Worm (Caenorhabditis elegans): Measurements from ENCODE around the gene gspd-1.

DNA sequence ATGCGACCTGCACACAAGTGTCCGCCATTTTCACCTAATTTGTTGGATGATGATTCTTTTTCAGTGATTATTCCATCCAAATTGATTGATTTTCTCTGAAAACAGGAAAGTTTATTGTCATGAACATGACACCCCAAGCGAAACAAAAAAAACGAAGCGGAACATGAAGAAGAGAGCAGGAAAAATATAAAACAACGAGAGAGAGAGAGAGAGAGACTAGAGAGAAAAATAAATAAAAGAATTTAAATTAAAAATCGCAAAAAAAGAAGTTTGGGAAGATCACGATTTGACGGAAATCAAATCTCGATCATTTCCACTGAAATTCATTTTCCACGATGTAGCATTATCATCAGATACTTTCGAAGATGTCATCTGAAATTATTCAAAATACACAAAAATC, 42.5 kb downstream of the gspd-1 start, which contains the start of gene klp-12:
- TF ChIP-seq unc-62 (GFP tag; optimal IDR thresholded peaks at IDR 0.05) (no peak), mab-5 (tag; optimal IDR thresholded peaks at IDR 0.05) (no peak), mdl-1 (tag; optimal IDR thresholded peaks at IDR 0.05) (no peak), unc-39 (tag; optimal IDR thresholded peaks at IDR 0.05) (no peak), ztf-11 (tag; optimal IDR thresholded peaks at IDR 0.05) (no peak), egl-27 (tag; optimal IDR thresholded peaks at IDR 0.05) (no peak), nhr-25 (tag; optimal IDR thresholded peaks at IDR 0.05) (no peak), nhr-6 (tag; optimal IDR thresholded peaks at IDR 0.05) (no peak), elt-3 (tag; optimal IDR thresholded peaks at IDR 0.05) (no peak), ztf-4 (tag; optimal IDR thresholded peaks at IDR 0.05) (no peak), Y55F3AM.14 (GFP tag; optimal IDR thresholded peaks at IDR 0.05) (no peak), lin-11 (tag; optimal IDR thresholded peaks at IDR 0.05) (no peak)

Measured in whole organism, L2 larva.